Worm (Caenorhabditis elegans): Measurements from ENCODE around the gene nhr-170.

ce11 chrV:18772761-18773160 lies 27.9 kb downstream of the nhr-170 start, which contains the start of gene clec-257:
- TF ChIP-seq nfya-1 (tag; optimal IDR thresholded peaks at IDR 0.05) (no peak), unc-55 (GFP tag; optimal IDR thresholded peaks at IDR 0.05) (no peak), fkh-10 (GFP tag; optimal IDR thresholded peaks at IDR 0.05) (no peak)
